Worm (Caenorhabditis elegans): ENCODE data around the gene fbxa-90.

Gene fbxa-90

ce11 chrV:16988614-16989013 is 22.0 kb downstream of the fbxa-90 start, which contains the start of gene Y102A5C.27:
Gene Y102A5C.27 (minus strand): TSS chrV:16988714.
- TF ChIP-seq ref-1 (GFP tag; conservative IDR thresholded peaks at IDR 0.05) (no peak), ztf-23 (GFP tag; IDR thresholded peaks at IDR 0.05) (no peak), ztf-29 (GFP tag; IDR thresholded peaks at IDR 0.05) (no peak), flt-1 (GFP tag; IDR thresholded peaks at IDR 0.05) (no peak), med-1 (GFP tag; optimal IDR thresholded peaks at IDR 0.05; ENCODE audit: insufficient read depth) (no peak), tab-1 (GFP tag; IDR thresholded peaks at IDR 0.05) (no peak), klf-2 (GFP tag; conservative IDR thresholded peaks at IDR 0.05) (no peak), T22C8.4 (GFP tag; IDR thresholded peaks at IDR 0.05) (no peak), cog-1 (tag; optimal IDR thresholded peaks at IDR 0.05) (no peak)

ce11 chrV:16991734-16992133 is 25.1 kb downstream of the fbxa-90 start, which contains the start of gene srz-95:
Gene srz-95 (plus strand): TSS chrV:16992034.
- no peak for TF ChIP-seq ref-1 (GFP tag; conservative IDR thresholded peaks at IDR 0.05)

ce11 chrV:16992383-16992782 is 25.8 kb downstream of the fbxa-90 start:
- TF ChIP-seq tab-1 (GFP tag; IDR thresholded peaks at IDR 0.05), result no peak
- TF ChIP-seq ref-1 (GFP tag; conservative IDR thresholded peaks at IDR 0.05), result no peak
- no peak for TF ChIP-seq flt-1 (GFP tag; IDR thresholded peaks at IDR 0.05)
- no peak for TF ChIP-seq ztf-29 (GFP tag; IDR thresholded peaks at IDR 0.05)
- no peak for TF ChIP-seq cog-1 (tag; optimal IDR thresholded peaks at IDR 0.05)
- no peak for TF ChIP-seq ztf-23 (GFP tag; IDR thresholded peaks at IDR 0.05)
- TF ChIP-seq klf-2 (GFP tag; conservative IDR thresholded peaks at IDR 0.05), result no peak
- no peak for TF ChIP-seq med-1 (GFP tag; optimal IDR thresholded peaks at IDR 0.05; ENCODE audit: insufficient read depth)
- TF ChIP-seq T22C8.4 (GFP tag; IDR thresholded peaks at IDR 0.05), result no peak

- TF ChIP-seq ztf-23 (GFP tag; IDR thresholded peaks at IDR 0.05), result no peak
- no peak for TF ChIP-seq T22C8.4 (GFP tag; IDR thresholded peaks at IDR 0.05)
- TF ChIP-seq ztf-29 (GFP tag; IDR thresholded peaks at IDR 0.05), result no peak
Observed at ce11 chrV:17000204-17000603, 33.6 kb downstream of the fbxa-90 start, which contains the start of gene str-217. Gene str-217 (minus strand): TSS chrV:17000304.

ce11 chrV:17000635-17001034 is 34.0 kb downstream of the fbxa-90 start:
- TF ChIP-seq ref-1 (GFP tag; conservative IDR thresholded peaks at IDR 0.05) (no peak), cog-1 (tag; optimal IDR thresholded peaks at IDR 0.05) (no peak), ztf-23 (GFP tag; IDR thresholded peaks at IDR 0.05) (no peak)

ce11 chrV:17001167-17001566 is 34.6 kb downstream of the fbxa-90 start, which contains the start of gene sri-9:
Gene sri-9 (plus strand): TSS chrV:17001467.
- TF ChIP-seq klf-2 (GFP tag; conservative IDR thresholded peaks at IDR 0.05) (no peak), cog-1 (tag; optimal IDR thresholded peaks at IDR 0.05) (no peak), tab-1 (GFP tag; IDR thresholded peaks at IDR 0.05) (no peak), flt-1 (GFP tag; IDR thresholded peaks at IDR 0.05) (no peak), ref-1 (GFP tag; conservative IDR thresholded peaks at IDR 0.05) (no peak), T22C8.4 (GFP tag; IDR thresholded peaks at IDR 0.05) (no peak), med-1 (GFP tag; optimal IDR thresholded peaks at IDR 0.05; ENCODE audit: insufficient read depth) (no peak), ztf-23 (GFP tag; IDR thresholded peaks at IDR 0.05) (no peak), ztf-29 (GFP tag; IDR thresholded peaks at IDR 0.05) (no peak)

- TF ChIP-seq flt-1 (GFP tag; IDR thresholded peaks at IDR 0.05) (no peak), ztf-23 (GFP tag; IDR thresholded peaks at IDR 0.05) (no peak), klf-2 (GFP tag; conservative IDR thresholded peaks at IDR 0.05) (no peak)
Observed at ce11 chrV:17005189-17005588, 38.6 kb downstream of the fbxa-90 start, which contains the start of gene srh-131. Gene srh-131 (plus strand): TSS chrV:17005489.

- TF ChIP-seq ztf-29 (GFP tag; IDR thresholded peaks at IDR 0.05) (no peak), T22C8.4 (GFP tag; IDR thresholded peaks at IDR 0.05) (no peak), med-1 (GFP tag; optimal IDR thresholded peaks at IDR 0.05; ENCODE audit: insufficient read depth) (no peak)
Observed at ce11 chrV:17008302-17008701, 41.7 kb downstream of the fbxa-90 start, which contains the start of gene sri-69. Gene sri-69 (minus strand): TSS chrV:17008402.

- no peak for TF ChIP-seq ref-1 (GFP tag; conservative IDR thresholded peaks at IDR 0.05)
- no peak for TF ChIP-seq flt-1 (GFP tag; IDR thresholded peaks at IDR 0.05)
- no peak for TF ChIP-seq cog-1 (tag; optimal IDR thresholded peaks at IDR 0.05)
- no peak for TF ChIP-seq T22C8.4 (GFP tag; IDR thresholded peaks at IDR 0.05)
- no peak for TF ChIP-seq tab-1 (GFP tag; IDR thresholded peaks at IDR 0.05)
- no peak for TF ChIP-seq med-1 (GFP tag; optimal IDR thresholded peaks at IDR 0.05; ENCODE audit: insufficient read depth)
- no peak for TF ChIP-seq klf-2 (GFP tag; conservative IDR thresholded peaks at IDR 0.05)
- no peak for TF ChIP-seq ztf-23 (GFP tag; IDR thresholded peaks at IDR 0.05)
- TF ChIP-seq ztf-29 (GFP tag; IDR thresholded peaks at IDR 0.05), result no peak
Observed at ce11 chrV:17009342-17010064, 42.9 kb downstream of the fbxa-90 start, which contains the start of the genes clc-12 and clec-240. Gene clc-12 (minus strand): TSS chrV:17009388. Gene clec-240 (plus strand): TSS chrV:17010014.

- no peak for TF ChIP-seq cog-1 (tag; optimal IDR thresholded peaks at IDR 0.05)
- no peak for TF ChIP-seq tab-1 (GFP tag; IDR thresholded peaks at IDR 0.05)
- no peak for TF ChIP-seq T22C8.4 (GFP tag; IDR thresholded peaks at IDR 0.05)
- no peak for TF ChIP-seq ztf-29 (GFP tag; IDR thresholded peaks at IDR 0.05)
- no peak for TF ChIP-seq klf-2 (GFP tag; conservative IDR thresholded peaks at IDR 0.05)
- no peak for TF ChIP-seq flt-1 (GFP tag; IDR thresholded peaks at IDR 0.05)
- no peak for TF ChIP-seq ztf-23 (GFP tag; IDR thresholded peaks at IDR 0.05)
- TF ChIP-seq med-1 (GFP tag; optimal IDR thresholded peaks at IDR 0.05; ENCODE audit: insufficient read depth), result no peak
- no peak for TF ChIP-seq ref-1 (GFP tag; conservative IDR thresholded peaks at IDR 0.05)
Observed at ce11 chrV:17013232-17013631, 46.6 kb downstream of the fbxa-90 start, which contains the start of gene clec-241. Gene clec-241 (minus strand): TSS chrV:17013332.

All from whole organism, midembryonic.